Worm (Caenorhabditis elegans) whole organism, L4 larva: ENCODE data around the gene arrd-16.

Experiments used
- F37D6.2 ChIP-seq: sonication (generic microtip); optimal IDR thresholded peaks from 2 replicates; lab custom pipeline; 2016; ENCODE audit warnings: mild to moderate bottlenecking, missing genetic modification characterization, missing compliant biosample characterization
- F49E8.2 ChIP-seq: sonication (generic microtip); optimal IDR thresholded peaks from 2 replicates; lab custom pipeline; 2016; ENCODE audit warnings: missing compliant biosample characterization, mild to moderate bottlenecking, missing genetic modification characterization, borderline replicate concordance
- T26A8.4 ChIP-seq: fragments of 200-800 bp; sonication (Bioruptor generic); IDR thresholded peaks from 2 replicates; pipeline ENCODE4 v1.3.6; 2022; ENCODE audit warnings: missing genetic modification characterization, missing compliant biosample characterization
- Y48G9A.11 ChIP-seq: fragments of 200-800 bp; sonication (Bioruptor generic); IDR thresholded peaks from 2 replicates; pipeline ENCODE4 v1.3.6; 2022; ENCODE audit warnings: missing genetic modification reagents, missing genetic modification characterization, missing compliant biosample characterization
- arid-1 ChIP-seq: fragments of 200-800 bp; sonication (Bioruptor generic); conservative IDR thresholded peaks from 2 replicates; pipeline ENCODE4 v1.3.6; 2022; ENCODE audit warnings: missing genetic modification reagents, missing genetic modification characterization, missing compliant biosample characterization
- attf-4 ChIP-seq: sonication (generic microtip); optimal IDR thresholded peaks from 3 replicates; lab custom pipeline; 2017; ENCODE audit warnings: missing biosample characterization, missing genetic modification characterization
- ceh-32 ChIP-seq: sonication (generic microtip); optimal IDR thresholded peaks from 2 replicates; lab custom pipeline; 2016; ENCODE audit warnings: mild to moderate bottlenecking, missing genetic modification characterization, missing compliant biosample characterization; ENCODE audit not compliant: poor library complexity
- ces-1 ChIP-seq: fragments of 150-350 bp; sonication (generic microtip); optimal IDR thresholded peaks from 4 replicates; lab custom pipeline; 2014; ENCODE audit warnings: missing biosample characterization, missing genetic modification reagents, missing genetic modification characterization
- cey-2 ChIP-seq: sonication (generic microtip); optimal IDR thresholded peaks from 3 replicates; lab custom pipeline; 2017; ENCODE audit warnings: missing genetic modification characterization, mild to moderate bottlenecking, missing compliant biosample characterization, antibody characterized with exemption, borderline replicate concordance; ENCODE audit not compliant: insufficient read depth
- ctbp-1 ChIP-seq: fragments of 200-800 bp; sonication (Bioruptor generic); IDR thresholded peaks from 2 replicates; pipeline ENCODE4 v1.3.6; 2022; ENCODE audit warnings: missing genetic modification reagents, missing genetic modification characterization, missing compliant biosample characterization
- daf-12 ChIP-seq: fragments of 150-350 bp; optimal IDR thresholded peaks from 2 replicates; lab custom pipeline; 2014; ENCODE audit warnings: missing biosample characterization, missing genetic modification reagents, missing genetic modification characterization
- daf-8 ChIP-seq: fragments of 200-800 bp; sonication (Bioruptor generic); IDR thresholded peaks from 2 replicates; pipeline ENCODE4 v1.3.6; 2022; ENCODE audit warnings: missing genetic modification characterization, missing compliant biosample characterization
- dmd-8 ChIP-seq: fragments of 200-800 bp; sonication (Bioruptor generic); IDR thresholded peaks from 2 replicates; pipeline ENCODE4 v1.3.6; 2022; ENCODE audit warnings: missing genetic modification characterization, missing compliant biosample characterization
- dpl-1 ChIP-seq: fragments of 150-350 bp; optimal IDR thresholded peaks from 2 replicates; lab custom pipeline; 2014; ENCODE audit warnings: missing biosample characterization, missing genetic modification reagents, missing genetic modification characterization
- duxl-1 ChIP-seq: sonication (generic microtip); optimal IDR thresholded peaks from 2 replicates; lab custom pipeline; 2016; ENCODE audit warnings: mild to moderate bottlenecking, missing genetic modification characterization, moderate library complexity, missing compliant biosample characterization; ENCODE audit not compliant: poor library complexity
- fos-1 ChIP-seq: fragments of 150-350 bp; optimal IDR thresholded peaks from 2 replicates; lab custom pipeline; 2014; ENCODE audit warnings: missing biosample characterization, missing genetic modification characterization
- hmg-1.1 ChIP-seq: fragments of 200-800 bp; sonication (Bioruptor generic); IDR thresholded peaks from 2 replicates; pipeline ENCODE4 v1.3.6; 2022; ENCODE audit warnings: missing genetic modification reagents, missing genetic modification characterization, missing compliant biosample characterization
- jun-1 ChIP-seq: fragments of 150-350 bp; optimal IDR thresholded peaks from 2 replicates; lab custom pipeline; 2014; ENCODE audit warnings: missing biosample characterization, missing genetic modification reagents, missing genetic modification characterization
- lim-7 ChIP-seq: fragments of 200-800 bp; sonication (Bioruptor generic); IDR thresholded peaks from 2 replicates; pipeline ENCODE4 v1.3.6; 2022; ENCODE audit warnings: missing genetic modification characterization, missing compliant biosample characterization
- lin-13 ChIP-seq: fragments of 150-350 bp; optimal IDR thresholded peaks from 2 replicates; lab custom pipeline; 2014; ENCODE audit warnings: missing biosample characterization, missing genetic modification reagents, missing genetic modification characterization
- lin-29 ChIP-seq: fragments of 200-800 bp; sonication (Bioruptor generic); IDR thresholded peaks from 2 replicates; pipeline ENCODE4 v1.3.6; 2022; ENCODE audit warnings: missing genetic modification reagents, missing genetic modification characterization, missing compliant biosample characterization
- lin-38 ChIP-seq: fragments of 200-800 bp; sonication (Bioruptor generic); IDR thresholded peaks from 2 replicates; pipeline ENCODE4 v1.3.6; 2022; ENCODE audit warnings: missing genetic modification reagents, missing genetic modification characterization, missing compliant biosample characterization
- lsy-2 ChIP-seq, 2 experiments: fragments of 150-350 bp in 1 of 2; sonication (generic microtip) in 1 of 2; optimal IDR thresholded peaks; 2 replicates each; lab custom pipeline; 2014 to 2017; ENCODE audit warnings: missing biosample characterization in 2 of 2, missing genetic modification characterization in 2 of 2
- madf-9 ChIP-seq: fragments of 200-800 bp; sonication (Bioruptor generic); conservative IDR thresholded peaks from 2 replicates; pipeline ENCODE4 v1.3.6; 2022; ENCODE audit warnings: missing genetic modification reagents, missing genetic modification characterization, missing compliant biosample characterization
- mdt-29 ChIP-seq: fragments of 200-800 bp; sonication (Bioruptor generic); IDR thresholded peaks from 2 replicates; pipeline ENCODE4 v1.3.6; 2022; ENCODE audit warnings: missing genetic modification reagents, missing genetic modification characterization, missing compliant biosample characterization
- mes-2 ChIP-seq: sonication (generic microtip); optimal IDR thresholded peaks from 2 replicates; lab custom pipeline; 2016; ENCODE audit warnings: missing genotype, mild to moderate bottlenecking, missing genetic modification characterization, missing compliant biosample characterization; ENCODE audit not compliant: poor library complexity, severe bottlenecking
- mxl-2 ChIP-seq: fragments of 200-800 bp; sonication (Bioruptor generic); conservative IDR thresholded peaks from 2 replicates; pipeline ENCODE4 v1.3.6; 2022; ENCODE audit warnings: missing genetic modification reagents, missing genetic modification characterization, missing compliant biosample characterization
- nhr-10 ChIP-seq: fragments of 150-350 bp; optimal IDR thresholded peaks from 2 replicates; lab custom pipeline; 2014; ENCODE audit warnings: missing biosample characterization, missing genetic modification characterization
- nhr-111 ChIP-seq: fragments of 200-800 bp; sonication (Bioruptor generic); optimal IDR thresholded peaks from 2 replicates; lab custom pipeline; 2018; ENCODE audit warnings: mild to moderate bottlenecking, missing genetic modification characterization, missing compliant biosample characterization
- nhr-237 ChIP-seq: sonication (generic microtip); optimal IDR thresholded peaks from 2 replicates; lab custom pipeline; 2017; ENCODE audit warnings: missing biosample characterization, missing genetic modification characterization
- nhr-41 ChIP-seq: fragments of 200-800 bp; sonication (Bioruptor generic); IDR thresholded peaks from 2 replicates; pipeline ENCODE4 v1.3.6; 2022; ENCODE audit warnings: missing genetic modification reagents, missing genetic modification characterization, missing compliant biosample characterization
- nhr-42 ChIP-seq: fragments of 200-800 bp; sonication (Bioruptor generic); IDR thresholded peaks from 2 replicates; pipeline ENCODE4 v1.3.6; 2022; ENCODE audit warnings: missing genetic modification characterization, missing compliant biosample characterization
- nhr-6 ChIP-seq: fragments of 150-350 bp; optimal IDR thresholded peaks from 2 replicates; lab custom pipeline; 2014; ENCODE audit warnings: missing biosample characterization, missing genetic modification characterization
- nhr-77 ChIP-seq: fragments of 150-350 bp; optimal IDR thresholded peaks from 2 replicates; lab custom pipeline; 2014; ENCODE audit warnings: missing biosample characterization, missing genetic modification characterization
- php-3 ChIP-seq: fragments of 200-800 bp; sonication (Bioruptor generic); IDR thresholded peaks from 2 replicates; pipeline ENCODE4 v1.3.6; 2022; ENCODE audit warnings: missing genetic modification reagents, missing genetic modification characterization, missing compliant biosample characterization
- snpc-1.2 ChIP-seq: fragments of 200-800 bp; sonication (Bioruptor generic); IDR thresholded peaks from 2 replicates; pipeline ENCODE4 v1.3.6; 2022; ENCODE audit warnings: missing genetic modification reagents, missing genetic modification characterization, missing compliant biosample characterization
- snpc-4 ChIP-seq: fragments of 150-350 bp; optimal IDR thresholded peaks from 2 replicates; lab custom pipeline; 2014; ENCODE audit warnings: missing biosample characterization, missing genetic modification characterization
- spr-3 ChIP-seq: fragments of 200-800 bp; sonication (Bioruptor generic); optimal IDR thresholded peaks from 2 replicates; lab custom pipeline; 2018; ENCODE audit warnings: mild to moderate bottlenecking, missing genetic modification characterization, missing compliant biosample characterization
- tra-1 ChIP-seq: fragments of 200-800 bp; sonication (Bioruptor generic); IDR thresholded peaks from 2 replicates; pipeline ENCODE4 v1.3.6; 2022; ENCODE audit warnings: missing genetic modification reagents, missing genetic modification characterization, missing compliant biosample characterization
- unc-130 ChIP-seq: sonication (generic microtip); optimal IDR thresholded peaks from 2 replicates; lab custom pipeline; 2016; ENCODE audit warnings: missing genetic modification reagents, missing genetic modification characterization, missing compliant biosample characterization
- unc-62 ChIP-seq, 3 experiments: fragments of 150-350 bp in 1 of 3; sonication (generic microtip); optimal IDR thresholded peaks in 2 of 3; peaks in 1 of 3; 1 replicate in 1 of 3; 2 replicates in 2 of 3; lab custom pipeline; 2014 to 2017; ENCODE audit warnings: missing biosample characterization in 3 of 3, missing genetic modification characterization in 3 of 3, missing genetic modification reagents in 3 of 3, missing genotype in 1 of 3
- vab-7 ChIP-seq: fragments of 200-800 bp; sonication (Bioruptor generic); IDR thresholded peaks from 2 replicates; pipeline ENCODE4 v1.3.6; 2022; ENCODE audit warnings: missing genetic modification reagents, missing genetic modification characterization, missing compliant biosample characterization
- zag-1 ChIP-seq: fragments of 150-350 bp; optimal IDR thresholded peaks from 2 replicates; lab custom pipeline; 2014; ENCODE audit warnings: missing biosample characterization, missing genetic modification characterization
- ztf-7 ChIP-seq: fragments of 150-350 bp; optimal IDR thresholded peaks from 2 replicates; lab custom pipeline; 2014; ENCODE audit warnings: missing biosample characterization, missing genetic modification characterization

Gene arrd-16

DNA sequence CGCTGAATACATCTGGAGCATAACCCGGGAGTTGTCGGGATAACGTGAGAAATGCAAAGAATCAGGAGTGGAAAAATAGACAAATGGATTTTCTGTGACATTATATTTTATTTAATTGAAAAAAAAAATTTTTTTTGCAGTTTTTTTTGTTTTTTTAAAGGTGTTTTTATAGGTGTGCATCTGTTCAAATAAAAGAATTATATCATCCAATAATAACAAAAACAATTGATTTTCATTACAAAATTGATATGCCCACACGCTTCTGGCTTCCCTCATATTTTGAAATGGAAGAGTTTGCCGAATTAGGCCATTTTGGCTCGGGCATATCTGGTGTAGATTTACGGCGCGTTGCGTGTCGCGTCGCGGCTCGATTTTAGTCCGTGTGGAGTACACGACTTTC lies 7.5 kb downstream of the arrd-16 start, which contains the start of gene Y49E10.25:
Gene Y49E10.25 (minus strand): TSS at position 101 of the 400 bp plus-strand sequence.
- TF ChIP-seq Y48G9A.11 (GFP tag; lab: Robert Waterston, UW) (no peak), nhr-77 (tag; lab: Kevin White, UChicago) (no peak), cey-2 (tag; lab: Kevin White, UChicago) (no peak), lim-7 (no peak), duxl-1 (no peak), arid-1 (no peak), nhr-10 (tag; lab: Kevin White, UChicago) (no peak), ztf-7 (tag; lab: Kevin White, UChicago) (no peak), madf-9 (GFP tag; lab: Robert Waterston, UW) (no peak)

- peak; percentile 34 for TF ChIP-seq mes-2 (tag; lab: Kevin White, UChicago)
- TF ChIP-seq snpc-1.2 (GFP tag; lab: Robert Waterston, UW), result no peak
- peak; percentile 61 for TF ChIP-seq lin-38
- peak; percentile 49 for TF ChIP-seq unc-130 (GFP tag; lab: Kevin White, UChicago)
Measured at ce11 chrIII:12495594-12496096, 11.1 kb downstream of the arrd-16 start, which contains the start of the genes Y111B2A.1 and Y111B2A.2. Gene Y111B2A.1, minus strand, starts transcription at chrIII:12495644. Gene Y111B2A.2, plus strand, starts transcription at chrIII:12496086.

DNA sequence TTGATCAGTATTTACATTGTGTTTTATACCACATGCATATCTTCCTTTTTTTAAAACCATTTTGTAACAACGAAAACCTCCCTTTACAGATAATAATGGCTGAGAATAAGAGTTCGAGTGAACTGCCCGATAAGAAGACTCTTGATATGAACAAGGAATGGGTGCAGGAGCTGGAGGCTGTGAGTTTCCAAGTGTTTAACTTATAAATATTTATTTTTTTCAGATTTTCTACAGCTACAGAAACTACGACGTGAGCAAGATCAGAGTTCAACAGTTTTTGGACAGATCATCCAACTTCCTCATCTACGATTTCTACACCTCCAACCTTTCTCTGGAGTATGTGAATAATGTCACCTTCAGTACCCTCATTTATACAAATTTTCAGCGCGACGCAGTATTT lies 11.9 kb downstream of the arrd-16 start, which contains the start of gene herd-1:
Gene herd-1 (plus strand): TSS at position 90 of the 400 bp plus-strand sequence.
- no peak for TF ChIP-seq nhr-111 (GFP tag; lab: Kevin White, UChicago)
- TF ChIP-seq dpl-1, result no peak
- TF ChIP-seq unc-62 (GFP tag; optimal IDR thresholded peaks at IDR 0.05 in 1 of 2; lab: Kevin White, UChicago), result no peak
- TF ChIP-seq unc-62 (tag; optimal IDR thresholded peaks at IDR 0.05; lab: Kevin White, UChicago), result no peak
- TF ChIP-seq hmg-1.1, result no peak
- no peak for TF ChIP-seq mxl-2 (GFP tag; lab: Robert Waterston, UW)
- TF ChIP-seq lin-29 (GFP tag; lab: Robert Waterston, UW), result no peak
- peak; percentile 57 for TF ChIP-seq lin-38
- no peak for TF ChIP-seq T26A8.4
- TF ChIP-seq cey-2 (tag; lab: Kevin White, UChicago), result no peak
- TF ChIP-seq lsy-2 (tag; optimal IDR thresholded peaks at IDR 0.05; lab: Kevin White, UChicago), result no peak
- no peak for TF ChIP-seq F37D6.2 (tag; lab: Kevin White, UChicago)
- no peak for TF ChIP-seq daf-12 (tag; lab: Kevin White, UChicago)
- TF ChIP-seq lim-7, result no peak
- TF ChIP-seq dmd-8 (GFP tag; lab: Robert Waterston, UW), result peak; percentile 68; the same call in 1 of the 2 replicates
- peak; percentile 13; the same call in 1 of the 2 replicates for TF ChIP-seq vab-7 (GFP tag; lab: Robert Waterston, UW)
- no peak for TF ChIP-seq ceh-32
- TF ChIP-seq snpc-4 (tag; lab: Kevin White, UChicago), result no peak
- 0 out of 2 replicates have a peak, but pooled peaks have one; percentile 36 for TF ChIP-seq Y48G9A.11 (GFP tag; lab: Robert Waterston, UW)
- TF ChIP-seq attf-4 (tag; lab: Kevin White, UChicago), result no peak
- no peak for TF ChIP-seq madf-9 (GFP tag; lab: Robert Waterston, UW)
- TF ChIP-seq nhr-237 (tag; lab: Kevin White, UChicago), result no peak
- 0 out of 2 replicates have a peak, but pooled peaks have one; percentile 16 for TF ChIP-seq mdt-29
- TF ChIP-seq nhr-6 (tag; lab: Kevin White, UChicago), result no peak
- no peak for TF ChIP-seq spr-3
- TF ChIP-seq zag-1 (tag; lab: Kevin White, UChicago), result no peak
- no peak for TF ChIP-seq ces-1 (GFP tag; lab: Kevin White, UChicago)
- TF ChIP-seq F49E8.2 (tag; lab: Kevin White, UChicago), result peak; percentile 42
- no peak for TF ChIP-seq fos-1 (tag; lab: Kevin White, UChicago)
- TF ChIP-seq snpc-1.2 (GFP tag; lab: Robert Waterston, UW), result peak; percentile 56
- 0 out of 2 replicates have a peak, but pooled peaks have one; percentile 43 for TF ChIP-seq ctbp-1 (GFP tag; lab: Robert Waterston, UW)
- 0 out of 2 replicates have a peak, but pooled peaks have one; percentile 59 for TF ChIP-seq tra-1 (GFP tag; lab: Robert Waterston, UW)
- no peak for TF ChIP-seq nhr-41 (GFP tag; lab: Robert Waterston, UW)
- TF ChIP-seq daf-8, result no peak
- no peak for TF ChIP-seq jun-1 (tag; lab: Kevin White, UChicago)
- 0 out of 2 replicates have a peak, but pooled peaks have one; percentile 32 for TF ChIP-seq php-3 (GFP tag; lab: Robert Waterston, UW)
- TF ChIP-seq arid-1, result peak; percentile 49; the same call in 1 of the 2 replicates
- TF ChIP-seq nhr-42, result no peak
- no peak for TF ChIP-seq lin-13 (GFP tag; lab: Kevin White, UChicago)
